Worm (Caenorhabditis elegans) whole organism, mixed stage, embryonic: Measurements from ENCODE around the gene B0024.15.

Source experiments
- bed-3 ChIP-seq: fragments of 200-800 bp; sonication (Bioruptor generic); optimal IDR thresholded peaks from 3 replicates; lab custom pipeline; 2018; ENCODE audit warnings: mild to moderate bottlenecking, missing genetic modification characterization, moderate library complexity, missing compliant biosample characterization
- ceh-43 ChIP-seq: fragments of 200-800 bp; sonication (Bioruptor generic); optimal IDR thresholded peaks from 2 replicates; lab custom pipeline; 2018; ENCODE audit warnings: mild to moderate bottlenecking, missing genetic modification characterization, moderate library complexity, missing compliant biosample characterization
- mep-1 ChIP-seq: fragments of 150-350 bp; optimal IDR thresholded peaks from 2 replicates; lab custom pipeline; 2017; ENCODE audit warnings: missing biosample characterization, missing genetic modification reagents, missing genetic modification characterization, inconsistent platforms
- nhr-12 ChIP-seq: fragments of 150-350 bp; optimal IDR thresholded peaks from 2 replicates; lab custom pipeline; 2014; ENCODE audit warnings: missing biosample characterization, missing genetic modification characterization
- pha-4 ChIP-seq: fragments of 150-350 bp; optimal IDR thresholded peaks from 2 replicates; lab custom pipeline; 2018; ENCODE audit warnings: missing biosample characterization, missing genetic modification reagents, missing genetic modification characterization
- unc-39 ChIP-seq: fragments of 150-350 bp; optimal IDR thresholded peaks from 2 replicates; lab custom pipeline; 2014; ENCODE audit warnings: missing biosample characterization, missing genetic modification characterization
- ztf-11 ChIP-seq: fragments of 150-350 bp; optimal IDR thresholded peaks from 2 replicates; lab custom pipeline; 2014; ENCODE audit warnings: missing biosample characterization, missing genetic modification characterization

DNA sequence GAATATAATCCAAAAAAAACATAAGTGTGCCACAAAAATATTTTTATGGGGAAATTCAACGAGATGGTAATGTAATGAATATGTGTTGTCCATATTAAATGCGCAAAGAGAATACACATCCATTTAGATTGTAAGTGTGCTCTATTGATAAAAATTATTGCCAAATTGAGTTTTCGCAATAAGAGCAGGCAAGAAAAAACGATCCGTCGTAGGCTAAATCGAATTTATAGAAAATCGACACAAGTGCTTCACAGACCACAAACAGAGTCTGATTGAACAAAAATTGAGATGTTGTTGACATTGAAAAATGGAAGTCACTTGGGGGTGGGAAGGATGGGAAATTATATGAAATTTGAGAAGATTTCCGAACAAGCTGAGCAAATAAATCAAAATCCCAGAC is 24.8 kb upstream of the B0024.15 start:
- no peak for TF ChIP-seq unc-39 (tag; lab: Kevin White, UChicago)
- no peak for TF ChIP-seq nhr-12 (tag; lab: Kevin White, UChicago)
- no peak for TF ChIP-seq pha-4 (tag; lab: Kevin White, UChicago)
- TF ChIP-seq ztf-11 (tag; lab: Kevin White, UChicago) = no peak
- TF ChIP-seq ceh-43 (GFP tag; lab: Kevin White, UChicago) = no peak
- TF ChIP-seq bed-3 (GFP tag; lab: Kevin White, UChicago) = no peak
- TF ChIP-seq mep-1 (tag; lab: Kevin White, UChicago) = no peak
